Worm (Caenorhabditis elegans) whole organism, late embryonic: Measurements from ENCODE around the gene T05H10.1.

Experiments used
- C08G9.2 ChIP-seq: sonication (generic microtip); optimal IDR thresholded peaks from 2 replicates; lab custom pipeline; 2016; ENCODE audit warnings: mild to moderate bottlenecking, missing genetic modification characterization, moderate library complexity, missing compliant biosample characterization
- C38D4.7 ChIP-seq: fragments of 200-800 bp; sonication (Bioruptor generic); optimal IDR thresholded peaks from 2 replicates; lab custom pipeline; 2018; ENCODE audit warnings: mild to moderate bottlenecking, missing genetic modification characterization, moderate library complexity, missing compliant biosample characterization
- T23F11.4 ChIP-seq: fragments of 200-800 bp; sonication (Bioruptor generic); optimal IDR thresholded peaks from 2 replicates; lab custom pipeline; 2018; ENCODE audit warnings: mild to moderate bottlenecking, missing genetic modification characterization, missing compliant biosample characterization
- Y22D7AL.16 ChIP-seq: sonication (generic microtip); optimal IDR thresholded peaks from 2 replicates; lab custom pipeline; 2016; ENCODE audit warnings: missing genetic modification characterization, missing compliant biosample characterization
- ahr-1 ChIP-seq: sonication (generic microtip); optimal IDR thresholded peaks from 2 replicates; lab custom pipeline; 2016; ENCODE audit warnings: missing genetic modification characterization, missing compliant biosample characterization
- ama-1 ChIP-seq: fragments of 150-350 bp; optimal IDR thresholded peaks from 2 replicates; lab custom pipeline; 2014
- ceh-14 ChIP-seq: sonication (generic microtip); optimal IDR thresholded peaks from 2 replicates; lab custom pipeline; 2016; ENCODE audit warnings: missing genotype, missing genetic modification characterization, missing compliant biosample characterization
- ceh-19 ChIP-seq: fragments of 200-800 bp; sonication (Bioruptor generic); optimal IDR thresholded peaks from 2 replicates; lab custom pipeline; 2018; ENCODE audit warnings: mild to moderate bottlenecking, missing genetic modification characterization, missing compliant biosample characterization
- ceh-2 ChIP-seq: sonication (generic microtip); optimal IDR thresholded peaks from 2 replicates; lab custom pipeline; 2016; ENCODE audit warnings: missing genotype, missing genetic modification characterization, missing compliant biosample characterization
- ceh-22 ChIP-seq: sonication (generic microtip); optimal IDR thresholded peaks from 2 replicates; lab custom pipeline; 2017; ENCODE audit warnings: missing biosample characterization, missing genetic modification characterization
- ceh-24 ChIP-seq: sonication (generic microtip); optimal IDR thresholded peaks from 2 replicates; lab custom pipeline; 2016; ENCODE audit warnings: mild to moderate bottlenecking, missing genetic modification characterization, missing compliant biosample characterization
- ceh-30 ChIP-seq: fragments of 150-350 bp; optimal IDR thresholded peaks from 2 replicates; lab custom pipeline; 2014; ENCODE audit warnings: missing biosample characterization, missing genetic modification characterization
- ceh-31 ChIP-seq: sonication (generic microtip); optimal IDR thresholded peaks from 2 replicates; lab custom pipeline; 2016; ENCODE audit warnings: missing genetic modification characterization, missing compliant biosample characterization
- ceh-34 ChIP-seq: sonication (generic microtip); optimal IDR thresholded peaks from 2 replicates; lab custom pipeline; 2016; ENCODE audit warnings: mild to moderate bottlenecking, missing genetic modification characterization, missing compliant biosample characterization
- ceh-45 ChIP-seq: fragments of 200-800 bp; sonication (Bioruptor generic); IDR thresholded peaks from 2 replicates; pipeline ENCODE4 v1.3.6; 2022; ENCODE audit warnings: missing genetic modification reagents, missing genetic modification characterization, missing compliant biosample characterization
- ceh-6 ChIP-seq: fragments of 200-800 bp; sonication (Bioruptor generic); optimal IDR thresholded peaks from 2 replicates; lab custom pipeline; 2018; ENCODE audit warnings: mild to moderate bottlenecking, missing genetic modification characterization, missing compliant biosample characterization
- ceh-9 ChIP-seq: sonication (generic microtip); optimal IDR thresholded peaks from 2 replicates; lab custom pipeline; 2016; ENCODE audit warnings: mild to moderate bottlenecking, missing genetic modification characterization, inconsistent platforms, missing compliant biosample characterization
- che-1 ChIP-seq: sonication (generic microtip); optimal IDR thresholded peaks from 2 replicates; lab custom pipeline; 2016; ENCODE audit warnings: mild to moderate bottlenecking, missing genetic modification characterization, missing compliant biosample characterization
- dmd-4 ChIP-seq: sonication (generic microtip); optimal IDR thresholded peaks from 2 replicates; lab custom pipeline; 2016; ENCODE audit warnings: borderline replicate concordance, missing genetic modification characterization, missing compliant biosample characterization
- elt-2 ChIP-seq: sonication (generic microtip); optimal IDR thresholded peaks from 2 replicates; lab custom pipeline; 2016; ENCODE audit warnings: missing genetic modification reagents, missing genetic modification characterization, missing compliant biosample characterization
- elt-4 ChIP-seq: sonication (generic microtip); optimal IDR thresholded peaks from 2 replicates; lab custom pipeline; 2016; ENCODE audit warnings: missing genetic modification characterization, missing compliant biosample characterization
- ets-4 ChIP-seq: sonication (generic microtip); optimal IDR thresholded peaks from 2 replicates; lab custom pipeline; 2016; ENCODE audit warnings: missing genetic modification characterization, missing compliant biosample characterization
- eyg-1 ChIP-seq: sonication (generic microtip); optimal IDR thresholded peaks from 2 replicates; lab custom pipeline; 2016; ENCODE audit warnings: missing genotype, missing genetic modification characterization, missing compliant biosample characterization
- fax-1 ChIP-seq: sonication (generic microtip); optimal IDR thresholded peaks from 2 replicates; lab custom pipeline; 2016; ENCODE audit warnings: missing genotype, missing genetic modification characterization, missing compliant biosample characterization
- fkh-6 ChIP-seq: sonication (generic microtip); optimal IDR thresholded peaks from 2 replicates; lab custom pipeline; 2016; ENCODE audit warnings: missing genetic modification characterization, missing compliant biosample characterization
- gmeb-2 ChIP-seq: sonication (generic microtip); optimal IDR thresholded peaks from 2 replicates; lab custom pipeline; 2016; ENCODE audit warnings: missing genetic modification characterization, inconsistent platforms, missing compliant biosample characterization
- hlh-13 ChIP-seq: fragments of 200-800 bp; sonication (Bioruptor generic); optimal IDR thresholded peaks from 2 replicates; lab custom pipeline; 2018; ENCODE audit warnings: mild to moderate bottlenecking, missing genetic modification characterization, missing compliant biosample characterization
- hlh-15 ChIP-seq: sonication (generic microtip); optimal IDR thresholded peaks from 2 replicates; lab custom pipeline; 2016; ENCODE audit warnings: missing genetic modification characterization, missing compliant biosample characterization
- hlh-8 ChIP-seq: sonication (generic microtip); optimal IDR thresholded peaks from 2 replicates; lab custom pipeline; 2016; ENCODE audit warnings: missing genotype, missing genetic modification characterization, missing compliant biosample characterization
- lim-6 ChIP-seq: sonication (generic microtip); optimal IDR thresholded peaks from 2 replicates; lab custom pipeline; 2016; ENCODE audit warnings: missing genetic modification characterization, missing compliant biosample characterization
- madf-2 ChIP-seq: sonication (generic microtip); optimal IDR thresholded peaks from 2 replicates; lab custom pipeline; 2017; ENCODE audit warnings: missing genetic modification characterization, missing compliant biosample characterization
- mec-3 ChIP-seq: sonication (generic microtip); optimal IDR thresholded peaks from 2 replicates; lab custom pipeline; 2016; ENCODE audit warnings: borderline replicate concordance, missing genetic modification characterization, missing compliant biosample characterization
- nfya-1 ChIP-seq: sonication (generic microtip); optimal IDR thresholded peaks from 2 replicates; lab custom pipeline; 2017; ENCODE audit warnings: missing genetic modification characterization, mild to moderate bottlenecking, missing compliant biosample characterization, antibody characterized with exemption, moderate library complexity
- nhr-11 ChIP-seq: fragments of 150-350 bp; optimal IDR thresholded peaks from 2 replicates; lab custom pipeline; 2014; ENCODE audit warnings: missing biosample characterization, missing genetic modification characterization
- odd-2 ChIP-seq: sonication (generic microtip); optimal IDR thresholded peaks from 2 replicates; lab custom pipeline; 2017; ENCODE audit warnings: antibody characterized with exemption, mild to moderate bottlenecking, missing genetic modification characterization, missing compliant biosample characterization
- pat-9 ChIP-seq: fragments of 200-800 bp; sonication (Bioruptor generic); optimal IDR thresholded peaks from 2 replicates; lab custom pipeline; 2018; ENCODE audit warnings: mild to moderate bottlenecking, missing genetic modification characterization, moderate library complexity, missing compliant biosample characterization
- pha-2 ChIP-seq: sonication (generic microtip); optimal IDR thresholded peaks from 2 replicates; lab custom pipeline; 2017; ENCODE audit warnings: mild to moderate bottlenecking, missing genetic modification characterization, missing compliant biosample characterization
- pha-4 ChIP-seq: fragments of 150-350 bp; optimal IDR thresholded peaks from 2 replicates; lab custom pipeline; 2018; ENCODE audit warnings: missing biosample characterization, missing genetic modification reagents, missing genetic modification characterization
- ref-2 ChIP-seq: sonication (generic microtip); optimal IDR thresholded peaks from 2 replicates; lab custom pipeline; 2016; ENCODE audit warnings: missing genetic modification characterization, missing compliant biosample characterization
- rnt-1 ChIP-seq: sonication (generic microtip); optimal IDR thresholded peaks from 2 replicates; lab custom pipeline; 2016; ENCODE audit warnings: missing genetic modification characterization, missing compliant biosample characterization
- sdc-2 ChIP-seq: sonication (generic microtip); optimal IDR thresholded peaks from 2 replicates; lab custom pipeline; 2016; ENCODE audit warnings: missing genotype, missing genetic modification characterization, missing compliant biosample characterization
- sox-2 ChIP-seq: fragments of 200-800 bp; sonication (Bioruptor generic); IDR thresholded peaks from 2 replicates; pipeline ENCODE4 v1.3.6; 2022; ENCODE audit warnings: missing genetic modification reagents, missing genetic modification characterization, missing compliant biosample characterization
- sox-4 ChIP-seq: sonication (generic microtip); optimal IDR thresholded peaks from 2 replicates; lab custom pipeline; 2017; ENCODE audit warnings: mild to moderate bottlenecking, missing genetic modification characterization, inconsistent platforms, missing compliant biosample characterization
- tbx-2 ChIP-seq: sonication (generic microtip); optimal IDR thresholded peaks from 2 replicates; lab custom pipeline; 2016; ENCODE audit warnings: missing genetic modification characterization, missing compliant biosample characterization
- tbx-7 ChIP-seq: sonication (generic microtip); optimal IDR thresholded peaks from 2 replicates; lab custom pipeline; 2016; ENCODE audit warnings: missing genotype, missing genetic modification characterization, missing compliant biosample characterization
- ttx-3 ChIP-seq: sonication (generic microtip); optimal IDR thresholded peaks from 2 replicates; lab custom pipeline; 2016; ENCODE audit warnings: missing genetic modification reagents, missing genetic modification characterization, missing compliant biosample characterization
- unc-42 ChIP-seq: sonication (generic microtip); optimal IDR thresholded peaks from 2 replicates; lab custom pipeline; 2016; ENCODE audit warnings: missing genotype, missing genetic modification characterization, missing compliant biosample characterization
- zip-5 ChIP-seq: sonication (generic microtip); optimal IDR thresholded peaks from 2 replicates; lab custom pipeline; 2016; ENCODE audit warnings: missing genetic modification characterization, missing compliant biosample characterization
- ztf-16 ChIP-seq: sonication (generic microtip); optimal IDR thresholded peaks from 2 replicates; lab custom pipeline; 2017; ENCODE audit warnings: missing genetic modification characterization, missing compliant biosample characterization

Gene T05H10.1

ce11 chrII:8037246-8037645 is 5.1 kb upstream of the T05H10.1 start, which contains the start of gene arp-6:
TSS of gene arp-6 (minus strand) at chrII:8037346.
- TF ChIP-seq mec-3 (tag; lab: Kevin White, UChicago) (no peak), C38D4.7 (no peak), ttx-3 (tag; lab: Kevin White, UChicago) (no peak), ceh-34 (no peak), sdc-2 (tag; lab: Kevin White, UChicago) (no peak), Y22D7AL.16 (tag; lab: Kevin White, UChicago) (no peak), tbx-2 (tag; lab: Kevin White, UChicago) (no peak), ceh-19 (GFP tag; lab: Kevin White, UChicago) (no peak), pat-9 (tag; lab: Kevin White, UChicago) (no peak), nhr-11 (tag; lab: Kevin White, UChicago) (no peak), elt-4 (tag; lab: Kevin White, UChicago) (no peak), T23F11.4 (GFP tag; lab: Kevin White, UChicago) (no peak), lim-6 (no peak), pha-4 (tag; lab: Kevin White, UChicago) (no peak), ztf-16 (no peak), ceh-30 (no peak), tbx-7 (tag; lab: Kevin White, UChicago) (no peak), ets-4 (tag; lab: Kevin White, UChicago) (no peak)

ce11 chrII:8037863-8038262 is 4.5 kb upstream of the T05H10.1 start, which contains the start of gene C08B11.9:
TSS of gene C08B11.9 (minus strand) at chrII:8038169.
- TF ChIP-seq dmd-4 (tag; lab: Kevin White, UChicago) (no peak), sox-2 (GFP tag; lab: Robert Waterston, UW) (no peak), odd-2 (no peak), ets-4 (tag; lab: Kevin White, UChicago) (no peak), ttx-3 (tag; lab: Kevin White, UChicago) (no peak), fax-1 (tag; lab: Kevin White, UChicago) (no peak), unc-42 (tag; lab: Kevin White, UChicago) (no peak), che-1 (tag; lab: Kevin White, UChicago) (no peak)

ce11 chrII:8039416-8039815 is 3.0 kb upstream of the T05H10.1 start, which contains the start of the genes ubh-4 and algn-6:
TSS of gene ubh-4 (minus strand) at chrII:8039597.
TSS of gene algn-6 (plus strand) at chrII:8039802.
- TF ChIP-seq ceh-2: peak; percentile 70
- TF ChIP-seq ceh-22 (tag; lab: Kevin White, UChicago): no peak
- TF ChIP-seq ahr-1 (tag; lab: Kevin White, UChicago): no peak
- peak; percentile 21 for TF ChIP-seq nfya-1 (tag; lab: Kevin White, UChicago)
- TF ChIP-seq tbx-7 (tag; lab: Kevin White, UChicago): peak; percentile 42
- peak; percentile 2 for TF ChIP-seq hlh-8 (tag; lab: Kevin White, UChicago)
- TF ChIP-seq ceh-34: no peak
- TF ChIP-seq sox-4 (tag; lab: Kevin White, UChicago): no peak
- no peak for TF ChIP-seq ceh-19 (GFP tag; lab: Kevin White, UChicago)
- TF ChIP-seq ama-1 (lab: Kevin White, UChicago): no peak
- no peak for TF ChIP-seq fkh-6 (tag; lab: Kevin White, UChicago)
- no peak for TF ChIP-seq ceh-45 (GFP tag; lab: Robert Waterston, UW)
- TF ChIP-seq ceh-6: no peak
- TF ChIP-seq hlh-15 (tag; lab: Kevin White, UChicago): no peak
- no peak for TF ChIP-seq rnt-1
- no peak for TF ChIP-seq eyg-1 (tag; lab: Kevin White, UChicago)
- peak; percentile 30 for TF ChIP-seq ref-2 (tag; lab: Kevin White, UChicago)
- TF ChIP-seq ceh-31: peak; percentile 84
- no peak for TF ChIP-seq gmeb-2
- TF ChIP-seq hlh-13: no peak
- TF ChIP-seq ceh-9 (tag; lab: Kevin White, UChicago): no peak
- no peak for TF ChIP-seq ets-4 (tag; lab: Kevin White, UChicago)
- TF ChIP-seq zip-5 (tag; lab: Kevin White, UChicago): peak; percentile 65
- TF ChIP-seq elt-2 (tag; lab: Kevin White, UChicago): peak; percentile 35
- TF ChIP-seq pha-2: no peak
- TF ChIP-seq C08G9.2 (tag; lab: Kevin White, UChicago): peak; percentile 67
- TF ChIP-seq ceh-14: peak; percentile 5
- no peak for TF ChIP-seq ceh-24 (tag; lab: Kevin White, UChicago)
- no peak for TF ChIP-seq ceh-30
- no peak for TF ChIP-seq madf-2
- TF ChIP-seq dmd-4 (tag; lab: Kevin White, UChicago): no peak
- TF ChIP-seq unc-42 (tag; lab: Kevin White, UChicago): peak; percentile 56
- TF ChIP-seq fax-1 (tag; lab: Kevin White, UChicago): no peak
- TF ChIP-seq tbx-2 (tag; lab: Kevin White, UChicago): peak; percentile 48
